Worm (Caenorhabditis elegans): ENCODE data around the gene srab-20.

DNA sequence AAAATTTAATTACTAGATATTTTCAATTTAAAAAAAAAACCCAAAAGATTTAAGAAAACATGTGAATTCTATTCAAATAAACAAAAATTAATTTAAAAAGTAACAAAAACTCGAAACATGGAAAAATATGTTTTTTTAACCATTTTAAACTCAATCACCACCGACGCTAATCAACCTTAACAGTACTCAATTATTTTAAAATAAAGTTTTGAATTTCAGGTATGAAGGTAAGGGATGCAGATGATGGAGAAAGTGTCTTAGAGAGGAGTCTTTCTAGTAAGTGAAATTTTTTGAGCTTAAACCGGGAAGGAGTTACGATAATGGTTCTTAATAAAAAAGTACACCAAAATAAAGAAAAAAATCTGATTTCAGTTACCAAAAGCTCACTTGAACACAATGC, 34.7 kb downstream of the srab-20 start, which contains the start of gene slc-28.1:
- no peak for TF ChIP-seq lsy-2 (tag; optimal IDR thresholded peaks at IDR 0.05)
- no peak for TF ChIP-seq blmp-1 (tag; optimal IDR thresholded peaks at IDR 0.05; ENCODE audit: insufficient read depth)
- no peak for TF ChIP-seq mdl-1 (tag; optimal IDR thresholded peaks at IDR 0.05)
- no peak for TF ChIP-seq lin-39 (tag; optimal IDR thresholded peaks at IDR 0.05)
- no peak for TF ChIP-seq unc-55 (GFP tag; optimal IDR thresholded peaks at IDR 0.05)
- no peak for TF ChIP-seq ZK546.5 (tag; optimal IDR thresholded peaks at IDR 0.05)
- no peak for TF ChIP-seq gmeb-1 (tag; optimal IDR thresholded peaks at IDR 0.05)
- TF ChIP-seq skn-1 (tag; optimal IDR thresholded peaks at IDR 0.05) = no peak
- no peak for TF ChIP-seq unc-62 (GFP tag; optimal IDR thresholded peaks at IDR 0.05)
- TF ChIP-seq nhr-6 (tag; optimal IDR thresholded peaks at IDR 0.05) = no peak
- TF ChIP-seq egl-27 (tag; optimal IDR thresholded peaks at IDR 0.05) = no peak
- TF ChIP-seq lin-11 (tag; optimal IDR thresholded peaks at IDR 0.05) = no peak
- no peak for TF ChIP-seq aly-2 (tag; optimal IDR thresholded peaks at IDR 0.05)
- no peak for TF ChIP-seq lin-13 (GFP tag; optimal IDR thresholded peaks at IDR 0.05)
